Worm (Caenorhabditis elegans): Measurements from ENCODE around the gene C46A5.4.

DNA sequence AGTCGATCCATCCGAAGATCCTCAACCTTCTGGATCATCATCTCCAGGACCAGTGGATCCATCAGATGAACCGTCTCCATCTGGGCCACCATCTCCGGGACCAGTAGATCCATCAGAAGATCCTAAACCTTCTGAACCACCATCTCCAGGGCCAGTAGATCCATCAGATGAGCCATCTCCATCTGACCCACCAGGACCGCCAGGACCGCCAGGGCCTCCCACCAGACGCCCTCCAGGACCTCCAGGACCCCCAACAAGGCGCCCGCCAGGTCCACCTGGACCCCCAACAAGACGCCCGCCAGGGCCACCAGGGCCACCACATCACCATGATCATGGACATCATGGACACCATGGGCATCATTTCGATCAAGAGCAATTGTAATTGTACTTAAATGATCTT lies 29.9 kb downstream of the C46A5.4 start:
- TF ChIP-seq fkh-10 (GFP tag; optimal IDR thresholded peaks at IDR 0.05) (no peak), ets-4 (tag; optimal IDR thresholded peaks at IDR 0.05) (no peak), ceh-24 (tag; optimal IDR thresholded peaks at IDR 0.05) (no peak), ama-1 (optimal IDR thresholded peaks at IDR 0.05) (no peak), dmd-4 (tag; optimal IDR thresholded peaks at IDR 0.05; ENCODE audit: borderline replicate concordance) (no peak), unc-86 (tag; optimal IDR thresholded peaks at IDR 0.05) (no peak), F13H6.1 (tag; optimal IDR thresholded peaks at IDR 0.05) (no peak), hlh-15 (tag; optimal IDR thresholded peaks at IDR 0.05) (no peak), pha-4 (tag; optimal IDR thresholded peaks at IDR 0.05) (no peak), pqm-1 (tag; optimal IDR thresholded peaks at IDR 0.05) (no peak), pax-1 (tag; optimal IDR thresholded peaks at IDR 0.05) (no peak), pat-9 (tag; optimal IDR thresholded peaks at IDR 0.05) (no peak), ceh-19 (GFP tag; optimal IDR thresholded peaks at IDR 0.05) (no peak)
